Worm (Caenorhabditis elegans): Measurements from ENCODE around the gene ncap-1.

Gene ncap-1

ce11 chrII:2940747-2941146, 21.6 kb upstream of the ncap-1 start, which contains the start of gene irld-66:
TSS of gene irld-66 (minus strand) at chrII:2940847.
- TF ChIP-seq mef-2 (tag; optimal IDR thresholded peaks at IDR 0.05) = no peak
- TF ChIP-seq mdl-1 (tag; optimal IDR thresholded peaks at IDR 0.05) = no peak
- no peak for TF ChIP-seq fkh-4 (tag; optimal IDR thresholded peaks at IDR 0.05; ENCODE audit: borderline replicate concordance)
- TF ChIP-seq pax-3 (tag; optimal IDR thresholded peaks at IDR 0.05) = no peak
- TF ChIP-seq elt-3 (tag; optimal IDR thresholded peaks at IDR 0.05) = no peak
- TF ChIP-seq fkh-10 (GFP tag; optimal IDR thresholded peaks at IDR 0.05) = no peak
- no peak for TF ChIP-seq nhr-237 (tag; optimal IDR thresholded peaks at IDR 0.05)
- no peak for TF ChIP-seq mep-1 (tag; optimal IDR thresholded peaks at IDR 0.05)
- no peak for TF ChIP-seq unc-62 (GFP tag; optimal IDR thresholded peaks at IDR 0.05)
- TF ChIP-seq jun-1 (tag; optimal IDR thresholded peaks at IDR 0.05) = no peak
- no peak for TF ChIP-seq xbp-1 (tag; optimal IDR thresholded peaks at IDR 0.05)
- TF ChIP-seq dpl-1 (GFP tag; optimal IDR thresholded peaks at IDR 0.05) = no peak
- no peak for TF ChIP-seq nhr-85 (tag)
- no peak for TF ChIP-seq ceh-63 (GFP tag; optimal IDR thresholded peaks at IDR 0.05)
- TF ChIP-seq swsn-7 (tag; optimal IDR thresholded peaks at IDR 0.05) = no peak
- no peak for TF ChIP-seq egl-27 (tag; optimal IDR thresholded peaks at IDR 0.05)
- no peak for TF ChIP-seq nhr-19 (GFP tag; conservative IDR thresholded peaks at IDR 0.05)
- TF ChIP-seq Y116A8C.19 (tag; optimal IDR thresholded peaks at IDR 0.05; ENCODE audit: borderline replicate concordance) = no peak
- no peak for TF ChIP-seq nhr-84 (tag; optimal IDR thresholded peaks at IDR 0.05)
- TF ChIP-seq skn-1 (tag; optimal IDR thresholded peaks at IDR 0.05) = no peak

- TF ChIP-seq hlh-4 (tag; optimal IDR thresholded peaks at IDR 0.05) (no peak), nhr-11 (tag; optimal IDR thresholded peaks at IDR 0.05) (no peak), efl-3 (GFP tag; optimal IDR thresholded peaks at IDR 0.05) (no peak), hlh-17 (GFP tag; optimal IDR thresholded peaks at IDR 0.05; ENCODE audit: borderline replicate concordance) (no peak), fkh-8 (tag; optimal IDR thresholded peaks at IDR 0.05) (no peak), fkh-4 (tag; optimal IDR thresholded peaks at IDR 0.05; ENCODE audit: borderline replicate concordance) (no peak), ztf-11 (tag; optimal IDR thresholded peaks at IDR 0.05) (no peak), sup-37 (GFP tag; optimal IDR thresholded peaks at IDR 0.05) (no peak), unc-30 (tag; optimal IDR thresholded peaks at IDR 0.05) (no peak), pax-3 (tag; optimal IDR thresholded peaks at IDR 0.05) (no peak), elt-3 (tag; optimal IDR thresholded peaks at IDR 0.05) (no peak), tlp-1 (tag; optimal IDR thresholded peaks at IDR 0.05) (no peak), snu-23 (GFP tag; optimal IDR thresholded peaks at IDR 0.05) (no peak), ets-5 (GFP tag; IDR thresholded peaks at IDR 0.05) (no peak), aly-2 (tag; optimal IDR thresholded peaks at IDR 0.05) (no peak)
Observed at ce11 chrII:2939681-2940080, 20.6 kb upstream of the ncap-1 start.

ce11 chrII:2937852-2938251, 18.7 kb upstream of the ncap-1 start, which contains the start of gene irld-65:
TSS of gene irld-65 (minus strand) at chrII:2937952.
- TF ChIP-seq nhr-11 (tag; optimal IDR thresholded peaks at IDR 0.05) (no peak), ceh-63 (GFP tag; optimal IDR thresholded peaks at IDR 0.05) (no peak), zag-1 (tag; optimal IDR thresholded peaks at IDR 0.05) (no peak), egl-13 (tag; optimal IDR thresholded peaks at IDR 0.05) (no peak)

- TF ChIP-seq dsc-1 (tag; optimal IDR thresholded peaks at IDR 0.05) (no peak), ceh-82 (tag; optimal IDR thresholded peaks at IDR 0.05) (no peak), hlh-17 (GFP tag; optimal IDR thresholded peaks at IDR 0.05; ENCODE audit: borderline replicate concordance) (no peak), lin-13 (GFP tag; optimal IDR thresholded peaks at IDR 0.05) (no peak), pag-3 (tag; optimal IDR thresholded peaks at IDR 0.05; ENCODE audit: borderline replicate concordance, insufficient read depth) (no peak), mdl-1 (tag; optimal IDR thresholded peaks at IDR 0.05) (no peak), unc-86 (tag; optimal IDR thresholded peaks at IDR 0.05) (no peak), grh-1 (GFP tag; IDR thresholded peaks at IDR 0.05) (no peak), nhr-77 (tag; optimal IDR thresholded peaks at IDR 0.05) (no peak), lir-3 (tag; optimal IDR thresholded peaks at IDR 0.05; ENCODE audit: poor library complexity) (no peak), unc-30 (tag; optimal IDR thresholded peaks at IDR 0.05) (no peak), F16B12.6 (tag; optimal IDR thresholded peaks at IDR 0.05) (no peak), zip-4 (GFP tag; optimal IDR thresholded peaks at IDR 0.05) (no peak), alr-1 (tag; optimal IDR thresholded peaks at IDR 0.05; ENCODE audit: borderline replicate concordance) (no peak), unc-130 (tag; optimal IDR thresholded peaks at IDR 0.05) (no peak), nhr-85 (tag) (no peak)
Observed at ce11 chrII:2934354-2934753, 15.2 kb upstream of the ncap-1 start, which contains the start of gene irld-67. TSS of gene irld-67 (minus strand) at chrII:2934454.
